Worm (Caenorhabditis elegans) whole organism, late embryonic: ENCODE results near the gene srz-44.

ENCODE experiments used
- K02D7.2 ChIP-seq: sonication (generic microtip); optimal IDR thresholded peaks from 2 replicates; lab custom pipeline; 2017; ENCODE audit warnings: mild to moderate bottlenecking, missing genetic modification characterization, missing compliant biosample characterization
- Y22D7AL.16 ChIP-seq: sonication (generic microtip); optimal IDR thresholded peaks from 2 replicates; lab custom pipeline; 2016; ENCODE audit warnings: missing genetic modification characterization, missing compliant biosample characterization
- ceh-14 ChIP-seq: sonication (generic microtip); optimal IDR thresholded peaks from 2 replicates; lab custom pipeline; 2016; ENCODE audit warnings: missing genotype, missing genetic modification characterization, missing compliant biosample characterization
- ceh-22 ChIP-seq: sonication (generic microtip); optimal IDR thresholded peaks from 2 replicates; lab custom pipeline; 2017; ENCODE audit warnings: missing biosample characterization, missing genetic modification characterization
- ceh-48 ChIP-seq: sonication (generic microtip); optimal IDR thresholded peaks from 2 replicates; lab custom pipeline; 2016; ENCODE audit warnings: missing genetic modification characterization, inconsistent platforms, missing compliant biosample characterization
- ets-4 ChIP-seq: sonication (generic microtip); optimal IDR thresholded peaks from 2 replicates; lab custom pipeline; 2016; ENCODE audit warnings: missing genetic modification characterization, missing compliant biosample characterization
- lin-11 ChIP-seq: fragments of 200-800 bp; sonication (Bioruptor generic); optimal IDR thresholded peaks from 2 replicates; lab custom pipeline; 2018; ENCODE audit warnings: mild to moderate bottlenecking, missing genetic modification characterization, missing compliant biosample characterization
- nfya-1 ChIP-seq: sonication (generic microtip); optimal IDR thresholded peaks from 2 replicates; lab custom pipeline; 2017; ENCODE audit warnings: missing genetic modification characterization, mild to moderate bottlenecking, missing compliant biosample characterization, antibody characterized with exemption, moderate library complexity
- npax-4 ChIP-seq: sonication (generic microtip); optimal IDR thresholded peaks from 2 replicates; lab custom pipeline; 2016; ENCODE audit warnings: missing genetic modification characterization, missing compliant biosample characterization
- pqm-1 ChIP-seq: sonication (generic microtip); optimal IDR thresholded peaks from 2 replicates; lab custom pipeline; 2016; ENCODE audit warnings: missing genetic modification characterization, missing compliant biosample characterization
- ref-2 ChIP-seq: sonication (generic microtip); optimal IDR thresholded peaks from 2 replicates; lab custom pipeline; 2016; ENCODE audit warnings: missing genetic modification characterization, missing compliant biosample characterization
- sox-2 ChIP-seq: fragments of 200-800 bp; sonication (Bioruptor generic); IDR thresholded peaks from 2 replicates; pipeline ENCODE4 v1.3.6; 2022; ENCODE audit warnings: missing genetic modification reagents, missing genetic modification characterization, missing compliant biosample characterization
- unc-55 ChIP-seq: sonication (generic microtip); optimal IDR thresholded peaks from 2 replicates; lab custom pipeline; 2017; ENCODE audit warnings: missing biosample characterization, missing genetic modification reagents, missing genetic modification characterization

DNA sequence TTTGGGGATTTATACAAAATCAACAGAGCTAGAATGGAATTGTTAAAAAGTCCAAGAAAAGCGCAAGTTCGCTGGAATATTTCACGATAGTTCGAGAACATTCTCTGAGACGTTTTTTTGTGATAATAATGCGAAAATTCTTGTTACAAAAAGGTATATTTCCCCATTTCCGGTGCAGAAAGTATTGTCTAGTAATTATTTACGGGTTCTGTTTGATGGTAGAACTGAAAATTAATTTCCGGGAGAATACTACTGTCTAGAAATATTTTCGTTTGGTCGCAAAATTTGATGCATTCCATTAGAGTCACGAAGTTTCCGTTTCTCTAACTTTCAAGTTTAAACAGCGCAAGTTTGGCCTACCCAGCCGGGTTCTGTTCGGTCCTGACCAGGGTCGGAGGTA, 9.2 kb downstream of the srz-44 start, which contains the start of gene str-248:
- TF ChIP-seq K02D7.2 (tag; lab: Kevin White, UChicago) (no peak), npax-4 (tag; lab: Kevin White, UChicago) (no peak), lin-11 (no peak), nfya-1 (no peak), ceh-48 (tag; lab: Kevin White, UChicago) (no peak), ref-2 (tag; lab: Kevin White, UChicago) (no peak), pqm-1 (tag; lab: Kevin White, UChicago) (no peak), unc-55 (GFP tag; lab: Kevin White, UChicago) (no peak), ceh-22 (tag; lab: Kevin White, UChicago) (no peak), ets-4 (tag; lab: Kevin White, UChicago) (no peak), Y22D7AL.16 (tag; lab: Kevin White, UChicago) (no peak), ceh-14 (tag; lab: Kevin White, UChicago) (no peak), sox-2 (GFP tag; lab: Robert Waterston, UW) (no peak)
